Fruit fly (Drosophila melanogaster): Measurements from ENCODE around the gene unc-4.

The unc-4 gene

DNA sequence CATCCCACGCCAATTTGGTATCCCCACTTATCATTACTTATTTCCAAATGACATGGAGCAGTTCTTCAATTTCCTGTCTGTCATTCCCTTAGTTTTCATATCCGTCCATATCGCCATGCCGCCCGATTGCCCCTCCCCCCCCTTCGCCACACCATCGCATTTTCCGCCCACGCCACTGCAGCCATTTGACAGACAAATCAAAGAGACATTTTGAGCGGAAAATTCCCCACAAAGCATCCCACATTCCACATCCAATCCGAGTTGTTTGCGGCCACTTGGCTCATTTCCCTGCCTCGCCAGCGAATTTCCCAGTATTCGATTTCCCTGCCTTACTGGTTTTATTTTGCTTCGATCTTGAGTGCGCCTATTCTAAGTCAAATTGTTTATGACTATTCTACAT, 3.5 kb upstream of the unc-4 start:
- no peak for TF ChIP-seq CTCF (optimal IDR thresholded peaks at IDR 0.05)
- no peak for TF ChIP-seq CG8478 (optimal IDR thresholded peaks at IDR 0.05)

dm6 chrX:17769179-17769578, 810 bp downstream of the unc-4 start:
- TF ChIP-seq CG8478 (optimal IDR thresholded peaks at IDR 0.05), result no peak

- no peak for TF ChIP-seq CG8478 (optimal IDR thresholded peaks at IDR 0.05)
- no peak for TF ChIP-seq CTCF (optimal IDR thresholded peaks at IDR 0.05)
Measured at dm6 chrX:17771878-17772277, 3.5 kb downstream of the unc-4 start.

dm6 chrX:17774548-17774947, 6.2 kb downstream of the unc-4 start:
- no peak for TF ChIP-seq CG8478 (optimal IDR thresholded peaks at IDR 0.05)
- no peak for TF ChIP-seq CTCF (optimal IDR thresholded peaks at IDR 0.05)

DNA sequence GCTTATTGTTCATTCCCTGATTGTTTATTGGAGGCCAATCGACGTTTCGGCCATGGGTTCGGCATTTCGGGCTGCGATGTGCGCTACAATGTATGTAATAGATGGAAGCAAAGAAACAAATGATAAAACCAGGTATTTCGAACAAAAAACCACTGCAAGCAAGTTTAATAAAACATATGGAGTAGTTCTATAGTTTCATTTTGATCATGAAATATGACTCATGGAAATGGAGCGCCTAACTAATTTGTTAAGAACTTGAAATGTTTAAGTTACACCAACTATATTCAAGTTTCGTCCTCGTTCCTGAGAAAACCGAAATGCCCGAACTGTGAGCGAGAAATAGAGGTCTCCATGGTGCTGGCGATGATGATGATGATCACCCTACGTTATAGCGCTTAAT, 11.9 kb downstream of the unc-4 start:
- TF ChIP-seq CG8478 (optimal IDR thresholded peaks at IDR 0.05), result no peak
- TF ChIP-seq CTCF (optimal IDR thresholded peaks at IDR 0.05), result no peak

- TF ChIP-seq CG8478 (optimal IDR thresholded peaks at IDR 0.05) (no peak), CTCF (optimal IDR thresholded peaks at IDR 0.05) (no peak)
Measured at dm6 chrX:17780834-17781233, 12.5 kb downstream of the unc-4 start.

- no peak for TF ChIP-seq CTCF (optimal IDR thresholded peaks at IDR 0.05)
- no peak for TF ChIP-seq CG8478 (optimal IDR thresholded peaks at IDR 0.05)
Measured at dm6 chrX:17782058-17782457, 13.7 kb downstream of the unc-4 start.

dm6 chrX:17789413-17790054, 21.2 kb downstream of the unc-4 start:
- TF ChIP-seq CG8478 (optimal IDR thresholded peaks at IDR 0.05) (no peak), CTCF (optimal IDR thresholded peaks at IDR 0.05) (peak in 1 of 2 experiments; percentile 50)

- TF ChIP-seq CG8478 (optimal IDR thresholded peaks at IDR 0.05) (no peak), CTCF (optimal IDR thresholded peaks at IDR 0.05) (peak in 1 of 2 experiments; percentile 11)
Measured at dm6 chrX:17790072-17790471, 21.7 kb downstream of the unc-4 start.

- TF ChIP-seq CTCF (optimal IDR thresholded peaks at IDR 0.05), result no peak
- TF ChIP-seq CG8478 (optimal IDR thresholded peaks at IDR 0.05), result no peak
Measured at dm6 chrX:17790710-17791109, 22.3 kb downstream of the unc-4 start, which contains the start of gene OdsH. Gene OdsH, plus strand, starts transcription at chrX:17791010.

DNA sequence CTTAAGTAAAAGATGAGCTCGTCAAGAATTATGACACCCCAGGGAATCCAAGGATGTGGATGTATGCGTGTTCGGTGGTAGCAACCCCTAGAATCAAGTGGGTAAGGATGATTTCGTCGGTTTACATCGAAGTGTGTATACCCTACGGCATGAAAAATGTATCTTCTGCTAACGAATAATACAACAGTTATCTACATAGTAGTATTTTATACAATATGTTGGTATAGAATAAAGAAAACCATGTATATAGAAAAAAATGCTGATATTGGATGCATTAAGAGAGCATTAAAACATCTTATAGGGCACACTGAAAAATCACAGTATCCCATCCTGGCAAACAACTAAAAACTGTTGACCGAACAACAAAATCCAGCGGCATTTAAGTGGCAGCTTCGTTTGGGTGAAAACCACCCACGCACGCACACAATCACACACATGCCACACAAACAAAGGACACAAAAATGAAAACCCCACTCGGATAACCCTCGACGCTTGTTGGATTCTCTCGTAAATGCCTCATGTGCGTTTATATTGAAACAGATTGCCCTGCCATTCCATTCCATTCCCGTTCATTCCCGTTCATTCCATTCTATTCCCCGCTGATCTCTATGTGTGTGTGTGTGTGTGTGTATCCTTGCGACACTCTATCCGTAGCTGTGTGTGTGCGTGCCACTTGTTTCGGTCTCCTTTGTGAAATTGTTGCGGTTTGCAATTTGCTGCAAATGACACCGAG, 30.9 kb downstream of the unc-4 start:
- no peak for TF ChIP-seq CTCF (optimal IDR thresholded peaks at IDR 0.05)
- TF ChIP-seq CG8478 (optimal IDR thresholded peaks at IDR 0.05), result no peak

DNA sequence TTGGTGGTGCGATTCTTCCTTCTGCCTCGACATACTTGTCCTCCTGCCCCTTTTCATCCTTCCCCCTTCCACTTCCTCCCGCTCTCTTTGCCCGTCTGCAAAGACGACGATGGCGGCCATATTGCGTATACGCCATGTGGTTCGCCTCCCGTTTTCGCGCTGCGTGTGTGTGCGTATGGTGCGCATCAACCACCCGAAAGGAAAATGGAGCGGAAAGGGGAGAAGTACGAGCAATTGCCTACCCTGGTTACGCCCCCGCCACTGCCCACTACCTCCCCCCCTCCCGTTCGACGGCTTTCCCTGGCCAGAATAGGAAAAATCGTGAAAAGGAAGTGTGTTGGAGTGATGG, 31.4 kb downstream of the unc-4 start:
- TF ChIP-seq CG8478 (optimal IDR thresholded peaks at IDR 0.05), result no peak
- TF ChIP-seq CTCF (optimal IDR thresholded peaks at IDR 0.05), result no peak

- TF ChIP-seq CTCF (optimal IDR thresholded peaks at IDR 0.05) (no peak), CG8478 (optimal IDR thresholded peaks at IDR 0.05) (no peak)
Measured at dm6 chrX:17802353-17803121, 34.2 kb downstream of the unc-4 start.

DNA sequence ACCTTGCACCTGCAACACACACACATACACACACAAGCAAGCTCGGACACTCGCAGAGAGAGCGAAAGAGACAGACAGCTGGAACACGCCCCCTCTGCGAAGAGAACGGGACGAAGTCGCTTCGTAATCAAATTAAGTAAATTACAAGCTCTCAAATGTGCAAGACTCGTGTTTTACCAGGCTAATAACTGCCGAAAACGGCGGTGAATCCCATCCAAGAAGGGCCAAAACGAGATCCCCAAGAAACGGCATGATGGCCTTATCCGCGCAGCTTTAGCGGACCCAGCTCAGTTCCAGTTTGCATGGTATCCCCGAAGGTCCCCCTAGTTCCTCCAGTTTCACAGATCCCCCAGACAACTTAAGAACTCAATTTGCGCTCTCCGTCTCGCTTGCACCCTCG, 35.7 kb downstream of the unc-4 start:
- TF ChIP-seq CG8478 (optimal IDR thresholded peaks at IDR 0.05) (no peak), CTCF (optimal IDR thresholded peaks at IDR 0.05) (no peak)

DNA sequence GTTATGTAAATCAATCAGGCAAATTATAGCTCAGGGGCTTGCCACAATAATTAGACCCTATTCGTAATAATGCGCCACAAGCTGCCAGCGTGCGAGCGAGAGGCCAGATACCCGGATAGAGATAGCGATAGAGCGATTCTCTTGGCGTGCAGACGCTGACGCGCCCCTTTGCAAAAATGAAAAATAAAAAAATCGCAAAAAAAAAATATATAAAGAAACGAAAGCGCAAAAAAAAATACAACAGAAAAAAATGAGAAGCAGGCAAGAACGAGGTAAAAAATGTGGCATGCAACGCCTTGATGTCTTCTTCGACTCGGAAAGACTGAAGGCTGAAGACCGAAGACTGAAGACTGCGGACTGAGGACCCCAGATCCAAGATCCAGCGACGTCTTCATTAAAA, 38.0 kb downstream of the unc-4 start:
- TF ChIP-seq CTCF (optimal IDR thresholded peaks at IDR 0.05) (no peak), CG8478 (optimal IDR thresholded peaks at IDR 0.05) (no peak)

dm6 chrX:17806973-17807372, 38.6 kb downstream of the unc-4 start:
- no peak for TF ChIP-seq CTCF (optimal IDR thresholded peaks at IDR 0.05)
- no peak for TF ChIP-seq CG8478 (optimal IDR thresholded peaks at IDR 0.05)
